Fruit fly (Drosophila melanogaster): Measurements from ENCODE around the gene Nepl8.

Nepl8 gene

dm6 chr2L:16529485-16530413, 41.8 kb downstream of the Nepl8 start (continued):
- TF ChIP-seq sens (GFP tag): peak; percentile 54
- no peak for TF ChIP-seq pb (GFP tag; optimal IDR thresholded peaks at IDR 0.05)
- no peak for TF ChIP-seq CG8281 (tag; optimal IDR thresholded peaks at IDR 0.05)
- TF ChIP-seq mam (GFP tag; optimal IDR thresholded peaks at IDR 0.05): no peak
- no peak for TF ChIP-seq Tbp (GFP tag; optimal IDR thresholded peaks at IDR 0.05)
- TF ChIP-seq twi (tag; optimal IDR thresholded peaks at IDR 0.05): no peak
- no peak for TF ChIP-seq da (GFP tag; optimal IDR thresholded peaks at IDR 0.05)
- TF ChIP-seq al (GFP tag; IDR thresholded peaks at IDR 0.05): no peak
- TF ChIP-seq Deaf1 (tag; optimal IDR thresholded peaks at IDR 0.05): peak; percentile 13
- TF ChIP-seq luna (GFP tag; optimal IDR thresholded peaks at IDR 0.05): no peak
- TF ChIP-seq MBD-R2 (GFP tag; IDR thresholded peaks at IDR 0.05): no peak
- TF ChIP-seq ken (GFP tag; IDR thresholded peaks at IDR 0.05): 0 out of 3 replicates have a peak, but pooled peaks have one; percentile 37
- no peak for TF ChIP-seq trh (GFP tag; optimal IDR thresholded peaks at IDR 0.05)
- peak; percentile 24; the same call in 1 of the 2 replicates for TF ChIP-seq Rfx (GFP tag; IDR thresholded peaks at IDR 0.05)
- no peak for TF ChIP-seq nerfin-2 (GFP tag; IDR thresholded peaks at IDR 0.05; ENCODE audit: partially characterized antibody)
- no peak for TF ChIP-seq row (GFP tag; IDR thresholded peaks at IDR 0.05)
- TF ChIP-seq Ptx1 (GFP tag; IDR thresholded peaks at IDR 0.05): no peak
- no peak for TF ChIP-seq CG10209 (GFP tag; optimal IDR thresholded peaks at IDR 0.05)
- no peak for TF ChIP-seq CG9797 (GFP tag; optimal IDR thresholded peaks at IDR 0.05)
- TF ChIP-seq CG12071 (GFP tag; optimal IDR thresholded peaks at IDR 0.05): no peak
- TF ChIP-seq YL-1 (GFP tag; optimal IDR thresholded peaks at IDR 0.05): no peak
- no peak for TF ChIP-seq chn (GFP tag; optimal IDR thresholded peaks at IDR 0.05)
- TF ChIP-seq Max (GFP tag; optimal IDR thresholded peaks at IDR 0.05): no peak
- TF ChIP-seq her (GFP tag; optimal IDR thresholded peaks at IDR 0.05): no peak
- no peak for TF ChIP-seq Nf-YA (GFP tag; IDR thresholded peaks at IDR 0.05)
- TF ChIP-seq Mad (GFP tag; optimal IDR thresholded peaks at IDR 0.05): no peak
- no peak for TF ChIP-seq kni (GFP tag; optimal IDR thresholded peaks at IDR 0.05)
- TF ChIP-seq CG5180 (GFP tag; optimal IDR thresholded peaks at IDR 0.05): no peak
- no peak for TF ChIP-seq disco-r (GFP tag; optimal IDR thresholded peaks at IDR 0.05)
- TF ChIP-seq Doc3 (GFP tag; IDR thresholded peaks at IDR 0.05; ENCODE audit: partially characterized antibody): no peak
- TF ChIP-seq CG2129 (GFP tag; IDR thresholded peaks at IDR 0.05; ENCODE audit: partially characterized antibody): no peak
- no peak for TF ChIP-seq CG7928 (GFP tag; optimal IDR thresholded peaks at IDR 0.05)
- no peak for TF ChIP-seq CG9817 (tag; optimal IDR thresholded peaks at IDR 0.05)
- no peak for TF ChIP-seq ap (GFP tag; IDR thresholded peaks at IDR 0.05)
- no peak for TF ChIP-seq Hand (GFP tag; optimal IDR thresholded peaks at IDR 0.05)
- no peak for TF ChIP-seq CG7556 (GFP tag; optimal IDR thresholded peaks at IDR 0.05)
- peak; percentile 46 for TF ChIP-seq B-H2 (GFP tag; optimal IDR thresholded peaks at IDR 0.05)
- no peak for TF ChIP-seq Gug (GFP tag; IDR thresholded peaks at IDR 0.05)
- TF ChIP-seq CG16815 (GFP tag; optimal IDR thresholded peaks at IDR 0.05): no peak
- no peak for TF ChIP-seq CG12236 (GFP tag; optimal IDR thresholded peaks at IDR 0.05)
- no peak for TF ChIP-seq CkIIα-i1 (GFP tag; IDR thresholded peaks at IDR 0.05)
- TF ChIP-seq CG10321 (GFP tag; IDR thresholded peaks at IDR 0.05): peak; percentile 54; the same call in 1 of the 2 replicates
- TF ChIP-seq crc (GFP tag; optimal IDR thresholded peaks at IDR 0.05): no peak
- no peak for TF ChIP-seq Jarid2 (GFP tag; optimal IDR thresholded peaks at IDR 0.05)
- peak; percentile 74; the same call in 1 of the 2 replicates for TF ChIP-seq rib (GFP tag; IDR thresholded peaks at IDR 0.05)
- no peak for TF ChIP-seq CG11560 (tag; IDR thresholded peaks at IDR 0.05)
- TF ChIP-seq CG8359 (GFP tag; optimal IDR thresholded peaks at IDR 0.05; ENCODE audit: borderline replicate concordance): no peak
- no peak for TF ChIP-seq CG10979 (tag; optimal IDR thresholded peaks at IDR 0.05)
- peak; percentile 33; the same call in 1 of the 2 replicates for TF ChIP-seq CG32532 (GFP tag; IDR thresholded peaks at IDR 0.05)
- TF ChIP-seq ftz-f1 (GFP tag; optimal IDR thresholded peaks at IDR 0.05): no peak

All from whole organism, embryonic.